Worm (Caenorhabditis elegans): ENCODE measurements around the gene srz-96.

DNA sequence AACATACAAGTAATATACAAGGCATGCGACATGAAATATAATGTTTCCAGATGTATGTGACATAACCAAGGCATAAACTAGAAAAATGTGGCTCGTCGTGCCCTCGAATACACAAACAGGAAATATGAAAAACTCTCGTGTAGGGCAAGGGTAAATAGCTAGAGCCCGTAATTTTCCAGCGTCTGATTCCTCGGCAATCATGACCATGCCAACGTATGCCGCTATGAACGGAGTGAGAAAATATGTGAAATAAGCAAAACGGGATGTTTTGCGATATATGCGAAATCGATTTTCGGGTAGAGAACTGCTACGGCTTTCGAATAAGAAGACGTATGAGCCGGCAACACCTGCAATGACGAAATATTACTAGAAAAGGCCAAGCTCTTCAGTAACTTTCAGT, 26.4 kb downstream of the srz-96 start, which contains the start of gene scl-25:
- TF ChIP-seq B0310.2 (tag; optimal IDR thresholded peaks at IDR 0.05) (no peak), ama-1 (optimal IDR thresholded peaks at IDR 0.05) (no peak), pes-1 (GFP tag; IDR thresholded peaks at IDR 0.05) (no peak), ceh-36 (tag; optimal IDR thresholded peaks at IDR 0.05) (no peak), hmg-4 (GFP tag; optimal IDR thresholded peaks at IDR 0.05) (no peak), aly-1 (tag; optimal IDR thresholded peaks at IDR 0.05) (no peak), ceh-13 (GFP tag; optimal IDR thresholded peaks at IDR 0.05) (no peak), sea-1 (GFP tag; conservative IDR thresholded peaks at IDR 0.05) (no peak), F13C5.2 (tag; optimal IDR thresholded peaks at IDR 0.05) (no peak)

All from whole organism, early embryonic.